Fruit fly (Drosophila melanogaster) whole organism, prepupa: Measurements from ENCODE around the gene CG31546.
A peak's percentile ranks its signal among the peaks of the same experiment; 100 is the strongest.

Experiments
- Blimp-1 ChIP-seq: fragments of 200-800 bp; sonication (Bioruptor generic); optimal IDR thresholded peaks from 3 replicates; lab custom pipeline; 2017; ENCODE audit warnings: missing biosample characterization, missing genetic modification characterization, mild to moderate bottlenecking, moderate library complexity, missing genetic modification reagents
- CG10631 ChIP-seq: fragments of 200-800 bp; sonication (Bioruptor generic); optimal IDR thresholded peaks from 2 replicates; lab custom pipeline; 2016; ENCODE audit warnings: missing biosample characterization, missing genetic modification characterization
- CG10669 ChIP-seq: fragments of 200-800 bp; sonication (Bioruptor generic); optimal IDR thresholded peaks from 3 replicates; lab custom pipeline; 2018; ENCODE audit warnings: missing biosample characterization, mild to moderate bottlenecking, missing genetic modification characterization, moderate library complexity
- CG11294 ChIP-seq: fragments of 200-800 bp; sonication (Bioruptor generic); IDR thresholded peaks from 2 replicates; pipeline ENCODE4 v1.3.6; 2022; ENCODE audit warnings: missing biosample characterization, missing genetic modification characterization
- CG11762 ChIP-seq: fragments of 200-800 bp; sonication (Bioruptor generic); optimal IDR thresholded peaks from 3 replicates; lab custom pipeline; 2016; ENCODE audit warnings: missing biosample characterization, missing genetic modification characterization; ENCODE audit not compliant: insufficient read depth
- CG11902 ChIP-seq: fragments of 200-800 bp; sonication (Bioruptor generic); optimal IDR thresholded peaks from 3 replicates; lab custom pipeline; 2016; ENCODE audit warnings: missing biosample characterization, missing genetic modification characterization
- CG15336 ChIP-seq: fragments of 200-800 bp; sonication (Bioruptor generic); IDR thresholded peaks from 2 replicates; pipeline ENCODE4 v1.3.6; 2022; ENCODE audit warnings: missing biosample characterization, missing genetic modification characterization
- CG1621 ChIP-seq: fragments of 200-800 bp; sonication (Bioruptor generic); optimal IDR thresholded peaks from 3 replicates; lab custom pipeline; 2018; ENCODE audit warnings: missing biosample characterization, mild to moderate bottlenecking, missing genetic modification characterization
- CG16779 ChIP-seq: fragments of 200-800 bp; sonication (Bioruptor generic); optimal IDR thresholded peaks from 3 replicates; lab custom pipeline; 2017; ENCODE audit warnings: missing biosample characterization, mild to moderate bottlenecking, missing genetic modification characterization
- CG3032 ChIP-seq: fragments of 200-800 bp; optimal IDR thresholded peaks from 2 replicates; lab custom pipeline; 2019; ENCODE audit warnings: missing biosample characterization, mild to moderate bottlenecking, missing genetic modification characterization, moderate library complexity
- CG31627 ChIP-seq: fragments of 200-800 bp; sonication (Bioruptor generic); optimal IDR thresholded peaks from 3 replicates; lab custom pipeline; 2016; ENCODE audit warnings: missing biosample characterization, missing genetic modification characterization
- CG32006 ChIP-seq: fragments of 200-800 bp; sonication (Bioruptor generic); optimal IDR thresholded peaks from 3 replicates; lab custom pipeline; 2017; ENCODE audit warnings: missing biosample characterization, mild to moderate bottlenecking, missing genetic modification characterization
- CG34406 ChIP-seq: fragments of 200-800 bp; sonication (Bioruptor generic); optimal IDR thresholded peaks from 3 replicates; lab custom pipeline; 2016; ENCODE audit warnings: missing biosample characterization, missing genetic modification characterization
- CG3919 ChIP-seq: fragments of 200-800 bp; sonication (Bioruptor generic); optimal IDR thresholded peaks from 3 replicates; lab custom pipeline; 2016; ENCODE audit warnings: missing biosample characterization, missing genetic modification characterization
- CG4318 ChIP-seq: fragments of 200-800 bp; sonication (Bioruptor generic); optimal IDR thresholded peaks from 3 replicates; lab custom pipeline; 2017; ENCODE audit warnings: missing biosample characterization, mild to moderate bottlenecking, missing genetic modification characterization
- CG6163 ChIP-seq: fragments of 200-800 bp; sonication (Bioruptor generic); IDR thresholded peaks from 3 replicates; pipeline ENCODE4 v1.3.6; 2022; ENCODE audit warnings: missing biosample characterization, missing genetic modification characterization
- CG6792 ChIP-seq: fragments of 200-800 bp; sonication (Bioruptor generic); optimal IDR thresholded peaks from 3 replicates; lab custom pipeline; 2016; ENCODE audit warnings: missing biosample characterization, missing genetic modification characterization
- CG6808 ChIP-seq: fragments of 200-800 bp; sonication (Bioruptor generic); optimal IDR thresholded peaks from 3 replicates; lab custom pipeline; 2017; ENCODE audit warnings: missing biosample characterization, missing genetic modification characterization, mild to moderate bottlenecking, moderate library complexity, missing genetic modification reagents
- CG8119 ChIP-seq: fragments of 200-800 bp; sonication (Bioruptor generic); IDR thresholded peaks from 3 replicates; pipeline ENCODE4 v1.3.6; 2022; ENCODE audit warnings: missing biosample characterization, missing genetic modification characterization
- CG8632 ChIP-seq: fragments of 200-800 bp; sonication (Bioruptor generic); optimal IDR thresholded peaks from 3 replicates; lab custom pipeline; 2016; ENCODE audit warnings: missing biosample characterization, missing genetic modification characterization
- CG9139 ChIP-seq: fragments of 200-800 bp; sonication (Bioruptor generic); optimal IDR thresholded peaks from 3 replicates; lab custom pipeline; 2017; ENCODE audit warnings: missing biosample characterization, mild to moderate bottlenecking, missing genetic modification characterization
- Eip78C ChIP-seq: fragments of 200-800 bp; sonication (Bioruptor generic); peaks from one replicate; lab custom pipeline; 2016; ENCODE audit warnings: missing biosample characterization, missing genetic modification characterization
- Eip93F ChIP-seq: fragments of 200-800 bp; sonication (Bioruptor generic); optimal IDR thresholded peaks from 2 replicates; lab custom pipeline; 2016; ENCODE audit warnings: missing biosample characterization, mild to moderate bottlenecking, missing genetic modification characterization
- Ets21C ChIP-seq: fragments of 200-800 bp; sonication (Bioruptor generic); optimal IDR thresholded peaks from 3 replicates; lab custom pipeline; 2016; ENCODE audit warnings: missing biosample characterization, missing genetic modification characterization
- Ets96B ChIP-seq: fragments of 200-800 bp; optimal IDR thresholded peaks from 2 replicates; lab custom pipeline; 2019; ENCODE audit warnings: missing biosample characterization, mild to moderate bottlenecking, missing genetic modification characterization, moderate library complexity
- Gug ChIP-seq: fragments of 200-800 bp; sonication (Bioruptor generic); IDR thresholded peaks from 2 replicates; pipeline ENCODE4 v1.3.6; 2022; ENCODE audit warnings: missing biosample characterization, missing genetic modification characterization
- Hr38 ChIP-seq: sonication (Bioruptor generic); optimal IDR thresholded peaks from 2 replicates; lab custom pipeline; 2016; ENCODE audit warnings: missing biosample characterization, missing genetic modification characterization
- Hr39 ChIP-seq: fragments of 200-800 bp; sonication (Bioruptor generic); optimal IDR thresholded peaks from 2 replicates; lab custom pipeline; 2016; ENCODE audit warnings: missing biosample characterization, missing genetic modification characterization
- Hr4 ChIP-seq: fragments of 200-800 bp; sonication (Bioruptor generic); optimal IDR thresholded peaks from 3 replicates; lab custom pipeline; 2016; ENCODE audit warnings: missing biosample characterization, missing genetic modification characterization
- Lpt ChIP-seq: fragments of 200-800 bp; sonication (Bioruptor generic); optimal IDR thresholded peaks from 3 replicates; lab custom pipeline; 2016; ENCODE audit warnings: missing biosample characterization, missing genetic modification characterization
- Met ChIP-seq: fragments of 200-800 bp; sonication (Bioruptor generic); optimal IDR thresholded peaks from 3 replicates; lab custom pipeline; 2016; ENCODE audit warnings: missing biosample characterization, missing genetic modification characterization
- OdsH ChIP-seq: fragments of 200-800 bp; sonication (Bioruptor generic); optimal IDR thresholded peaks from 3 replicates; lab custom pipeline; 2016; ENCODE audit warnings: missing biosample characterization, missing genetic modification characterization
- Sox102F ChIP-seq: fragments of 200-800 bp; sonication (Bioruptor generic); optimal IDR thresholded peaks from 2 replicates; lab custom pipeline; 2016; ENCODE audit warnings: missing biosample characterization, mild to moderate bottlenecking, missing genetic modification characterization
- Sox15 ChIP-seq: fragments of 200-800 bp; sonication (Bioruptor generic); optimal IDR thresholded peaks from 3 replicates; lab custom pipeline; 2016; ENCODE audit warnings: missing biosample characterization, missing genetic modification characterization
- achi ChIP-seq: fragments of 200-800 bp; sonication (Bioruptor generic); optimal IDR thresholded peaks from 3 replicates; lab custom pipeline; 2016; ENCODE audit warnings: missing biosample characterization, missing genetic modification characterization
- cyc ChIP-seq: fragments of 200-800 bp; sonication (Bioruptor generic); optimal IDR thresholded peaks from 3 replicates; lab custom pipeline; 2016; ENCODE audit warnings: missing biosample characterization, missing genetic modification characterization
- dac ChIP-seq: fragments of 200-800 bp; sonication (Bioruptor generic); optimal IDR thresholded peaks from 2 replicates; lab custom pipeline; 2017; ENCODE audit warnings: missing biosample characterization, mild to moderate bottlenecking, missing genetic modification characterization
- dsx ChIP-seq: fragments of 200-800 bp; optimal IDR thresholded peaks from 3 replicates; lab custom pipeline; 2019; ENCODE audit warnings: missing biosample characterization, mild to moderate bottlenecking, missing genetic modification characterization, moderate library complexity; ENCODE audit not compliant: poor library complexity, severe bottlenecking
- esn ChIP-seq: fragments of 200-800 bp; sonication (Bioruptor generic); optimal IDR thresholded peaks from 2 replicates; lab custom pipeline; 2016; ENCODE audit warnings: missing biosample characterization, mild to moderate bottlenecking, missing genetic modification characterization, moderate library complexity
- fd59A ChIP-seq: fragments of 200-800 bp; sonication (Bioruptor generic); optimal IDR thresholded peaks from 2 replicates; lab custom pipeline; 2017; ENCODE audit warnings: missing biosample characterization, mild to moderate bottlenecking, missing genetic modification characterization, missing genetic modification reagents
- fd85E ChIP-seq: fragments of 200-800 bp; sonication (Bioruptor generic); optimal IDR thresholded peaks from 3 replicates; lab custom pipeline; 2016; ENCODE audit warnings: missing biosample characterization, missing genetic modification characterization
- net ChIP-seq: fragments of 200-800 bp; sonication (Bioruptor generic); optimal IDR thresholded peaks from 3 replicates; lab custom pipeline; 2016; ENCODE audit warnings: missing biosample characterization, missing genetic modification characterization
- pdm3 ChIP-seq: fragments of 200-800 bp; sonication (Bioruptor generic); optimal IDR thresholded peaks from 3 replicates; lab custom pipeline; 2016; ENCODE audit warnings: missing biosample characterization, missing genetic modification characterization
- salr ChIP-seq, 2 experiments: fragments of 200-800 bp; sonication (Bioruptor generic); optimal IDR thresholded peaks; 3 replicates each; lab custom pipeline; 2016 to 2018; ENCODE audit warnings: missing biosample characterization in 2 of 2, missing genetic modification characterization in 2 of 2, mild to moderate bottlenecking in 1 of 2

Gene CG31546

DNA sequence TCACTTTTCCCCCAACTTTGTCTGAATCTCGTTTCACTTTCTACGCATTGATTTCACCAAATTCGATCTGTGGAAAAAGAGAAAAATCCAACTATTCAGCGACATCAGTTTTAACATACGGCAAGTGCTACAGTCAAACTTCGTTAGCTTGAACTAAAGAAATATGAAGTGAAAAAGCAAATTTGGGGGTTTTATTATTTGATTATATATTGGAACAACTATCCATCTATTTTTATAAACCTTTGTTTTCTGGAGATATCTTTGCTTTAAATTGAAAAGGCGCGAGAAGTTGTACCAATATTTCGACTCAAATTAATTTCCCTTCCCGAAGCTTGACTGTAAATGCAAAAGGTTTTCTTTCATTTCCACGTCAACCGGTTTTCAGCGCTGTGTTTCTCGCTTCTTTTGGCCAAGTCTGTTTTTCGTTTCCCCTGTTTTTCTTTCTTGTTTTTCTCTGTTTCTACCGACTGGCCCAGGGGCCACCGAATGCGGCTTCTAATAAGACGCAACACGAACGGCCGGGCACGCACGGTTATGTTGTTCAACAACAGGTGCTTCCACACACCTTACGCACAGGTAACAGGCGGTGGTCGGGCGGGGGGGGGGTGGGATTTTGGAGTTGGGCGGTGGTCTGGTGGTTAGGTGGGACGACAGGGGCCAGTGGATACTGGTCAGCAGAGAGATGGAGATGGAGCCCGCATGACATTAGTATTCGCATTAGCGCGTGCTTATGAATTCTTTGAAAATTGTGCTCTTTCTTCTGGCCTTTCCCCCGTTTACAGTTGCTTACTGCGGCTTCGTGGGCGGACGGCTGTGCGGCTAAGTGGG is 47.7 kb upstream of the CG31546 start (continued):
- TF ChIP-seq CG6792 (GFP tag; lab: Kevin White, UChicago) (no peak), net (GFP tag; lab: Kevin White, UChicago) (peak; percentile 67), CG9139 (GFP tag; lab: Kevin White, UChicago) (no peak), CG11762 (peak; percentile 41), CG6163 (GFP tag; lab: Robert Waterston, UW) (peak; percentile 75), CG16779 (peak; percentile 61), CG10669 (GFP tag; lab: Kevin White, UChicago) (no peak), fd85E (GFP tag; lab: Kevin White, UChicago) (no peak), CG31627 (GFP tag; lab: Kevin White, UChicago) (peak; percentile 7), CG3032 (tag; lab: Kevin White, UChicago) (no peak), pdm3 (peak; percentile 64), CG8632 (GFP tag; lab: Kevin White, UChicago) (no peak), Sox15 (GFP tag; lab: Kevin White, UChicago) (no peak), fd59A (no peak), dac (GFP tag; lab: Kevin White, UChicago) (peak; percentile 78)

DNA sequence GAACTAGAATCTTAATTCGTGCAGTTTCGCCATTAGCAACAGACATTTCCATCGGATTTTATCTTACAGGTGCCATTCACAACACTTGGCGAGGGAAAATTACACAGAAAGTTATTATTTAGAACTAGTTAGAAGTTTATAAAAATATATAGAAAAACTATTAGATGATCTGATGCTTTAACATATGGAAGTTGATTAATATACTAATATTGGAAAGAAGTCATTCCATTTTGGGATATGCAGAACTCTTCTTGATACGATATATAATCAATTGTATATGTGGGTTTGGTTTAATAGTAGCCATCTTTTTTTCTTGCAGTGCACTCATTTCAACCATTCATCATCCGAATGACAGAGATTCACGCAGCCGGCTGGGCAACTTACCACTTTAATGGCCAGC is 46.8 kb upstream of the CG31546 start:
- TF ChIP-seq CG34406 (GFP tag; lab: Kevin White, UChicago) (no peak), Ets21C (GFP tag; lab: Kevin White, UChicago) (no peak), CG8632 (GFP tag; lab: Kevin White, UChicago) (no peak), CG32006 (peak; percentile 57), CG6792 (GFP tag; lab: Kevin White, UChicago) (no peak), CG10631 (GFP tag; lab: Kevin White, UChicago) (no peak), Hr38 (GFP tag; lab: Kevin White, UChicago) (no peak), Hr4 (GFP tag; lab: Kevin White, UChicago) (peak; percentile 47), achi (no peak), Eip78C (GFP tag; lab: Kevin White, UChicago) (peak; percentile 52), CG9139 (GFP tag; lab: Kevin White, UChicago) (no peak), CG15336 (peak; percentile 72), Met (no peak), OdsH (GFP tag; lab: Kevin White, UChicago) (no peak), cyc (GFP tag; lab: Kevin White, UChicago) (no peak), CG11902 (GFP tag; lab: Kevin White, UChicago) (no peak), esn (GFP tag; lab: Kevin White, UChicago) (no peak), Sox102F (GFP tag; lab: Kevin White, UChicago) (no peak), dsx (no peak), CG8119 (GFP tag; lab: Robert Waterston, UW) (peak; percentile 30; the same call in 1 of the 3 replicates), Hr39 (no peak)

DNA sequence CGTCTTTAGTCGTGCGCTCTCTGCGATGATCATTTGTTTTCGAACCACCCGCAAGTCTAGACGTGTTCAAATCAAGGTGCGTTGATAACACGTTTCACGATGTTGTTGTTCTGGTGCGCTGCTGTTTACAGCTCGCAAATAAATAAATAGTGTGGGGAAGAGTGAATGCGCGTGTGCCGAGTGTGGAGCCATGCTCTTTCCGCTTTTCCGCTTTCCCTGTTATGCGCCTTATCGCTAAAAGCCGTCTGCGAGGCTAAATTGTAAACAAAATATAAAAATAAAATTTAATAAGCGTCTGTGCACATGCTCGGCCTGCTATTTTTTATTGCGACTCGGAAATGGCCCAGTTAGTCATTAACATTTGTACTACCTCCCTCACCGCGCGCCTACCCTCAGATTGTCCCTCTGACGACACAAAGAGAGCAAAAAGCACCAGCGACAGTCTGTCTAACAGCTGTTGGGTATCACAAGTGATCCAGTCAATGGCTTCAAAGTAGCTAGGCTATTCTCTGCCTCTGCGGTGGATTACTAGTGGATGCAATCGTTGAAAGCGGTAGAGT is 37.3 kb upstream of the CG31546 start:
- TF ChIP-seq CG6808 (no peak), CG31627 (GFP tag; lab: Kevin White, UChicago) (no peak), salr (GFP tag; optimal IDR thresholded peaks at IDR 0.05; lab: Kevin White, UChicago) (no peak), CG11294 (GFP tag; lab: Robert Waterston, UW) (no peak), net (GFP tag; lab: Kevin White, UChicago) (peak; percentile 47), CG34406 (GFP tag; lab: Kevin White, UChicago) (no peak), CG4318 (GFP tag; lab: Kevin White, UChicago) (no peak), Sox15 (GFP tag; lab: Kevin White, UChicago) (no peak), CG8632 (GFP tag; lab: Kevin White, UChicago) (peak; percentile 20), Eip93F (GFP tag; lab: Kevin White, UChicago) (peak; percentile 13), CG11762 (no peak), Hr39 (no peak), CG11902 (GFP tag; lab: Kevin White, UChicago) (no peak), CG9139 (GFP tag; lab: Kevin White, UChicago) (no peak), fd59A (no peak), Lpt (GFP tag; lab: Kevin White, UChicago) (no peak), cyc (GFP tag; lab: Kevin White, UChicago) (no peak), Ets21C (GFP tag; lab: Kevin White, UChicago) (no peak), CG1621 (tag; lab: Kevin White, UChicago) (no peak), CG6792 (GFP tag; lab: Kevin White, UChicago) (no peak), CG3919 (no peak), Gug (GFP tag; lab: Robert Waterston, UW) (no peak), Sox102F (GFP tag; lab: Kevin White, UChicago) (no peak), Blimp-1 (GFP tag; lab: Kevin White, UChicago) (no peak), Ets96B (tag; lab: Kevin White, UChicago) (no peak), Hr4 (GFP tag; lab: Kevin White, UChicago) (no peak)
